Worm (Caenorhabditis elegans): ENCODE data around the gene T19H12.2.

The T19H12.2 gene

ce11 chrV:4860525-4860924, 29.7 kb upstream of the T19H12.2 start:
- TF ChIP-seq fkh-2 (tag; optimal IDR thresholded peaks at IDR 0.05): no peak
- no peak for TF ChIP-seq nhr-77 (tag; optimal IDR thresholded peaks at IDR 0.05)
- no peak for TF ChIP-seq R02D3.7 (tag; optimal IDR thresholded peaks at IDR 0.05)
- no peak for TF ChIP-seq lsy-12 (tag; optimal IDR thresholded peaks at IDR 0.05)
- no peak for TF ChIP-seq nhr-12 (tag; optimal IDR thresholded peaks at IDR 0.05)
- no peak for TF ChIP-seq ceh-28 (tag; optimal IDR thresholded peaks at IDR 0.05)
- TF ChIP-seq fos-1 (tag; optimal IDR thresholded peaks at IDR 0.05): no peak
- TF ChIP-seq ztf-4 (tag; optimal IDR thresholded peaks at IDR 0.05): no peak
- TF ChIP-seq unc-39 (tag; optimal IDR thresholded peaks at IDR 0.05): no peak
- no peak for TF ChIP-seq mml-1 (tag; optimal IDR thresholded peaks at IDR 0.05)
- no peak for TF ChIP-seq lin-15B (tag; optimal IDR thresholded peaks at IDR 0.05)
- TF ChIP-seq eor-1 (tag; optimal IDR thresholded peaks at IDR 0.05): no peak
- TF ChIP-seq aly-2 (tag; optimal IDR thresholded peaks at IDR 0.05): no peak
- TF ChIP-seq hmg-11 (tag; optimal IDR thresholded peaks at IDR 0.05): peak; percentile 30
- no peak for TF ChIP-seq nhr-43 (tag; optimal IDR thresholded peaks at IDR 0.05; ENCODE audit: poor library complexity, severe bottlenecking)
- TF ChIP-seq ztf-11 (tag; optimal IDR thresholded peaks at IDR 0.05): no peak
- TF ChIP-seq elt-1 (tag; optimal IDR thresholded peaks at IDR 0.05): no peak
- no peak for TF ChIP-seq pqm-1 (tag; optimal IDR thresholded peaks at IDR 0.05)
- TF ChIP-seq nhr-11 (tag; optimal IDR thresholded peaks at IDR 0.05): no peak
- TF ChIP-seq nhr-23 (tag; optimal IDR thresholded peaks at IDR 0.05): peak; percentile 1
- no peak for TF ChIP-seq elt-3 (tag; optimal IDR thresholded peaks at IDR 0.05)
- TF ChIP-seq mdl-1 (tag; optimal IDR thresholded peaks at IDR 0.05): no peak
- TF ChIP-seq jun-1 (tag; optimal IDR thresholded peaks at IDR 0.05): no peak
- no peak for TF ChIP-seq tbx-2 (tag; optimal IDR thresholded peaks at IDR 0.05)
- no peak for TF ChIP-seq egl-5 (tag; optimal IDR thresholded peaks at IDR 0.05)
- peak; percentile 53 for TF ChIP-seq nfya-1 (tag; optimal IDR thresholded peaks at IDR 0.05; ENCODE audit: insufficient read depth)
- peak; percentile 7 for TF ChIP-seq nhr-25 (tag; optimal IDR thresholded peaks at IDR 0.05)
- no peak for TF ChIP-seq daf-12 (tag; optimal IDR thresholded peaks at IDR 0.05)
- TF ChIP-seq fkh-10 (GFP tag; optimal IDR thresholded peaks at IDR 0.05): no peak
- no peak for TF ChIP-seq nhr-237 (tag; optimal IDR thresholded peaks at IDR 0.05)
- TF ChIP-seq egl-27 (tag; optimal IDR thresholded peaks at IDR 0.05): no peak
- no peak for TF ChIP-seq skn-1 (tag; optimal IDR thresholded peaks at IDR 0.05)
- TF ChIP-seq nhr-67 (tag; optimal IDR thresholded peaks at IDR 0.05): no peak
- TF ChIP-seq lin-39 (tag; optimal IDR thresholded peaks at IDR 0.05): no peak
- no peak for TF ChIP-seq ceh-82 (tag; optimal IDR thresholded peaks at IDR 0.05)

ce11 chrV:4862737-4863136, 27.5 kb upstream of the T19H12.2 start, which contains the start of gene C37H5.13:
Gene C37H5.13 (minus strand): TSS chrV:4862965.
- TF ChIP-seq ceh-9 (tag; optimal IDR thresholded peaks at IDR 0.05) (no peak), fkh-2 (tag; optimal IDR thresholded peaks at IDR 0.05) (no peak), ceh-82 (tag; optimal IDR thresholded peaks at IDR 0.05) (no peak), pqm-1 (tag; optimal IDR thresholded peaks at IDR 0.05) (peak; percentile 24), fkh-10 (GFP tag; optimal IDR thresholded peaks at IDR 0.05) (no peak), nhr-23 (tag; optimal IDR thresholded peaks at IDR 0.05) (no peak), nfya-1 (tag; optimal IDR thresholded peaks at IDR 0.05; ENCODE audit: insufficient read depth) (peak; percentile 27), nhr-28 (tag; optimal IDR thresholded peaks at IDR 0.05) (no peak), daf-12 (tag; optimal IDR thresholded peaks at IDR 0.05) (no peak), skn-1 (tag; optimal IDR thresholded peaks at IDR 0.05) (peak; percentile 4), unc-62 (GFP tag; optimal IDR thresholded peaks at IDR 0.05) (no peak), ztf-11 (tag; optimal IDR thresholded peaks at IDR 0.05) (no peak), hmg-11 (tag; optimal IDR thresholded peaks at IDR 0.05) (peak; percentile 69), aly-2 (tag; optimal IDR thresholded peaks at IDR 0.05) (no peak), pha-4 (tag; optimal IDR thresholded peaks at IDR 0.05) (peak; percentile 74)

- TF ChIP-seq nhr-77 (tag; optimal IDR thresholded peaks at IDR 0.05) (no peak), egl-5 (tag; optimal IDR thresholded peaks at IDR 0.05) (no peak), elt-3 (tag; optimal IDR thresholded peaks at IDR 0.05) (no peak), unc-39 (tag; optimal IDR thresholded peaks at IDR 0.05) (no peak), aly-2 (tag; optimal IDR thresholded peaks at IDR 0.05) (no peak)
Observed at ce11 chrV:4864330-4864729, 25.9 kb upstream of the T19H12.2 start.

All from whole organism, L3 larva.